Worm (Caenorhabditis elegans) whole organism, L3 larva: ENCODE measurements around the gene saps-1.
A peak's percentile ranks its signal among the peaks of the same experiment; 100 is the strongest.

ENCODE experiments used
- R02D3.7 ChIP-seq: fragments of 150-350 bp; optimal IDR thresholded peaks from 2 replicates; lab custom pipeline; 2014; ENCODE audit warnings: missing biosample characterization, missing genetic modification characterization
- ZK546.5 ChIP-seq: sonication (generic microtip); optimal IDR thresholded peaks from 2 replicates; lab custom pipeline; 2017; ENCODE audit warnings: missing biosample characterization, missing genetic modification characterization
- aly-2 ChIP-seq: fragments of 150-350 bp; optimal IDR thresholded peaks from 2 replicates; lab custom pipeline; 2014; ENCODE audit warnings: missing biosample characterization, missing genetic modification characterization
- ama-1 ChIP-seq: fragments of 150-350 bp; optimal IDR thresholded peaks from 2 replicates; lab custom pipeline; 2018
- ceh-16 ChIP-seq: sonication (generic microtip); optimal IDR thresholded peaks from 2 replicates; lab custom pipeline; 2017; ENCODE audit warnings: missing biosample characterization, missing genetic modification characterization
- ceh-28 ChIP-seq: fragments of 150-350 bp; optimal IDR thresholded peaks from 2 replicates; lab custom pipeline; 2014; ENCODE audit warnings: missing biosample characterization, missing genetic modification reagents, missing genetic modification characterization
- ceh-82 ChIP-seq: fragments of 150-350 bp; optimal IDR thresholded peaks from 2 replicates; lab custom pipeline; 2014; ENCODE audit warnings: missing biosample characterization, missing genetic modification characterization
- ceh-9 ChIP-seq: sonication (generic microtip); optimal IDR thresholded peaks from 2 replicates; lab custom pipeline; 2018; ENCODE audit warnings: missing biosample characterization, missing genetic modification characterization
- daf-12 ChIP-seq: fragments of 150-350 bp; optimal IDR thresholded peaks from 2 replicates; lab custom pipeline; 2014; ENCODE audit warnings: missing biosample characterization, missing genetic modification reagents, missing genetic modification characterization
- egl-27 ChIP-seq: sonication (generic microtip); optimal IDR thresholded peaks from 4 replicates; lab custom pipeline; 2017; ENCODE audit warnings: missing biosample characterization, missing genetic modification reagents, missing genetic modification characterization
- elt-1 ChIP-seq: fragments of 150-350 bp; optimal IDR thresholded peaks from 2 replicates; lab custom pipeline; 2014; ENCODE audit warnings: missing biosample characterization, missing genetic modification characterization
- elt-2 ChIP-seq: sonication (generic microtip); optimal IDR thresholded peaks from 2 replicates; lab custom pipeline; 2016; ENCODE audit warnings: missing genetic modification reagents, mild to moderate bottlenecking, missing genetic modification characterization, missing compliant biosample characterization
- elt-3 ChIP-seq, 3 experiments: fragments of 150-350 bp in 1 of 3; sonication (generic microtip) in 2 of 3; optimal IDR thresholded peaks; 2 replicates in 2 of 3; 4 replicates in 1 of 3; lab custom pipeline; 2014 to 2017; ENCODE audit warnings: missing biosample characterization in 3 of 3, missing genetic modification characterization in 3 of 3
- fkh-10 ChIP-seq: sonication (generic microtip); optimal IDR thresholded peaks from 2 replicates; lab custom pipeline; 2017; ENCODE audit warnings: missing biosample characterization, missing genetic modification reagents, missing genetic modification characterization
- fkh-2 ChIP-seq: fragments of 150-350 bp; optimal IDR thresholded peaks from 2 replicates; lab custom pipeline; 2014; ENCODE audit warnings: missing biosample characterization, missing genetic modification reagents, missing genetic modification characterization
- fos-1 ChIP-seq: fragments of 150-350 bp; optimal IDR thresholded peaks from 2 replicates; lab custom pipeline; 2014; ENCODE audit warnings: missing biosample characterization, missing genetic modification characterization
- hmg-11 ChIP-seq: sonication (generic microtip); optimal IDR thresholded peaks from 2 replicates; lab custom pipeline; 2016; ENCODE audit warnings: missing genetic modification characterization, missing compliant biosample characterization
- lin-15B ChIP-seq: fragments of 150-350 bp; optimal IDR thresholded peaks from 2 replicates; lab custom pipeline; 2014; ENCODE audit warnings: missing biosample characterization, missing genetic modification characterization
- lin-39 ChIP-seq: fragments of 150-350 bp; optimal IDR thresholded peaks from 2 replicates; lab custom pipeline; 2018; ENCODE audit warnings: missing biosample characterization, missing genetic modification reagents, missing genetic modification characterization
- lsy-12 ChIP-seq: sonication (generic microtip); optimal IDR thresholded peaks from 2 replicates; lab custom pipeline; 2016; ENCODE audit warnings: mild to moderate bottlenecking, missing genetic modification characterization, missing compliant biosample characterization
- mdl-1 ChIP-seq: fragments of 150-350 bp; optimal IDR thresholded peaks from 2 replicates; lab custom pipeline; 2014; ENCODE audit warnings: missing biosample characterization, missing genetic modification characterization
- nfya-1 ChIP-seq: sonication (generic microtip); optimal IDR thresholded peaks from 2 replicates; lab custom pipeline; 2017; ENCODE audit warnings: missing genetic modification characterization, mild to moderate bottlenecking, missing compliant biosample characterization, antibody characterized with exemption, moderate library complexity; ENCODE audit not compliant: insufficient read depth
- nhr-11 ChIP-seq: fragments of 150-350 bp; optimal IDR thresholded peaks from 2 replicates; lab custom pipeline; 2014; ENCODE audit warnings: missing biosample characterization, missing genetic modification characterization
- nhr-12 ChIP-seq: fragments of 150-350 bp; optimal IDR thresholded peaks from 2 replicates; lab custom pipeline; 2014; ENCODE audit warnings: missing biosample characterization, missing genetic modification characterization
- nhr-237 ChIP-seq: fragments of 150-350 bp; optimal IDR thresholded peaks from 2 replicates; lab custom pipeline; 2014; ENCODE audit warnings: missing biosample characterization, missing genetic modification characterization
- nhr-25 ChIP-seq: sonication (generic microtip); optimal IDR thresholded peaks from 2 replicates; lab custom pipeline; 2017; ENCODE audit warnings: missing biosample characterization, missing genetic modification characterization
- nhr-28 ChIP-seq: fragments of 150-350 bp; optimal IDR thresholded peaks from 2 replicates; lab custom pipeline; 2014; ENCODE audit warnings: missing biosample characterization, missing genetic modification characterization
- nhr-43 ChIP-seq: sonication (generic microtip); optimal IDR thresholded peaks from 2 replicates; lab custom pipeline; 2016; ENCODE audit warnings: mild to moderate bottlenecking, missing genetic modification characterization, missing compliant biosample characterization; ENCODE audit not compliant: poor library complexity, severe bottlenecking
- nhr-67 ChIP-seq: fragments of 150-350 bp; optimal IDR thresholded peaks from 2 replicates; lab custom pipeline; 2014; ENCODE audit warnings: missing biosample characterization, missing genetic modification characterization
- nhr-76 ChIP-seq: fragments of 150-350 bp; sonication (generic microtip); optimal IDR thresholded peaks from 5 replicates; lab custom pipeline; 2014; ENCODE audit warnings: missing biosample characterization, missing genetic modification characterization
- pha-4 ChIP-seq: fragments of 150-350 bp; optimal IDR thresholded peaks from 2 replicates; lab custom pipeline; 2014; ENCODE audit warnings: missing biosample characterization, missing genetic modification reagents, missing genetic modification characterization
- pqm-1 ChIP-seq: fragments of 150-350 bp; optimal IDR thresholded peaks from 2 replicates; lab custom pipeline; 2017; ENCODE audit warnings: missing biosample characterization, missing genetic modification characterization, inconsistent platforms
- sea-2 ChIP-seq: fragments of 150-350 bp; sonication (generic microtip); optimal IDR thresholded peaks from 4 replicates; lab custom pipeline; 2014; ENCODE audit warnings: missing biosample characterization, missing genetic modification reagents, missing genetic modification characterization
- snpc-4 ChIP-seq: fragments of 150-350 bp; optimal IDR thresholded peaks from 2 replicates; lab custom pipeline; 2014; ENCODE audit warnings: missing biosample characterization, missing genetic modification characterization
- unc-39 ChIP-seq: sonication (generic microtip); optimal IDR thresholded peaks from 4 replicates; lab custom pipeline; 2017; ENCODE audit warnings: missing biosample characterization, missing genetic modification characterization
- unc-62 ChIP-seq: fragments of 150-350 bp; sonication (generic microtip); optimal IDR thresholded peaks from 4 replicates; lab custom pipeline; 2014; ENCODE audit warnings: missing biosample characterization, missing genetic modification reagents, missing genetic modification characterization
- zag-1 ChIP-seq: fragments of 150-350 bp; optimal IDR thresholded peaks from 2 replicates; lab custom pipeline; 2014; ENCODE audit warnings: missing biosample characterization, missing genetic modification characterization
- ztf-11 ChIP-seq: fragments of 150-350 bp; optimal IDR thresholded peaks from 2 replicates; lab custom pipeline; 2014; ENCODE audit warnings: missing biosample characterization, missing genetic modification characterization
- ztf-4 ChIP-seq: fragments of 150-350 bp; optimal IDR thresholded peaks from 2 replicates; lab custom pipeline; 2014; ENCODE audit warnings: missing biosample characterization, missing genetic modification characterization

saps-1 gene

ce11 chrII:11297217-11297738, at the start of gene saps-1:
saps-1 (plus strand) TSS chrII:11297688.
- TF ChIP-seq nhr-25 (tag; lab: Kevin White, UChicago) (no peak), snpc-4 (tag; lab: Kevin White, UChicago) (no peak), elt-2 (tag; lab: Kevin White, UChicago) (peak; percentile 6), lsy-12 (no peak), lin-39 (no peak), pha-4 (tag; lab: Kevin White, UChicago) (peak; percentile 3), nfya-1 (tag; lab: Kevin White, UChicago) (no peak), fkh-10 (GFP tag; lab: Kevin White, UChicago) (no peak), ceh-82 (tag; lab: Kevin White, UChicago) (no peak), fkh-2 (tag; lab: Kevin White, UChicago) (no peak), ceh-28 (tag; lab: Kevin White, UChicago) (no peak), nhr-237 (no peak), nhr-43 (tag; lab: Kevin White, UChicago) (no peak), ceh-16 (no peak), hmg-11 (tag; lab: Kevin White, UChicago) (peak; percentile 35)

ce11 chrII:11255536-11255935, 42.0 kb upstream of the saps-1 start, which contains the start of gene T05B9.2:
T05B9.2 (plus strand) TSS chrII:11255836.
- no peak for TF ChIP-seq ZK546.5 (tag; lab: Kevin White, UChicago)

- TF ChIP-seq pqm-1 = no peak
- TF ChIP-seq egl-27 (tag; lab: Kevin White, UChicago) = no peak
- no peak for TF ChIP-seq elt-2 (tag; lab: Kevin White, UChicago)
- TF ChIP-seq pha-4 (tag; lab: Kevin White, UChicago) = no peak
- no peak for TF ChIP-seq daf-12 (tag; lab: Kevin White, UChicago)
- no peak for TF ChIP-seq R02D3.7 (tag; lab: Kevin White, UChicago)
- TF ChIP-seq ama-1 (lab: Kevin White, UChicago) = no peak
Measured at ce11 chrII:11259766-11260165, 37.7 kb upstream of the saps-1 start.

ce11 chrII:11261173-11261572, 36.3 kb upstream of the saps-1 start, which contains the start of gene T05B9.1:
T05B9.1 (minus strand) TSS chrII:11261192.
- TF ChIP-seq nfya-1 (tag; lab: Kevin White, UChicago) (no peak), ZK546.5 (tag; lab: Kevin White, UChicago) (no peak), nhr-25 (tag; lab: Kevin White, UChicago) (no peak), aly-2 (tag; lab: Kevin White, UChicago) (no peak), sea-2 (GFP tag; lab: Kevin White, UChicago) (no peak), nhr-76 (no peak), fkh-10 (GFP tag; lab: Kevin White, UChicago) (no peak), ztf-4 (tag; lab: Kevin White, UChicago) (no peak), nhr-12 (tag; lab: Kevin White, UChicago) (no peak), elt-3 (tag; optimal IDR thresholded peaks at IDR 0.05; lab: Kevin White, UChicago) (no peak), nhr-67 (tag; lab: Kevin White, UChicago) (no peak), nhr-28 (tag; lab: Kevin White, UChicago) (no peak), zag-1 (tag; lab: Kevin White, UChicago) (no peak), nhr-11 (no peak), snpc-4 (tag; lab: Kevin White, UChicago) (no peak), elt-2 (tag; lab: Kevin White, UChicago) (no peak), lsy-12 (no peak), mdl-1 (tag; lab: Kevin White, UChicago) (no peak), pha-4 (tag; lab: Kevin White, UChicago) (no peak)

- no peak for TF ChIP-seq fkh-10 (GFP tag; lab: Kevin White, UChicago)
- TF ChIP-seq unc-39 (tag; lab: Kevin White, UChicago) = no peak
- no peak for TF ChIP-seq ceh-9 (tag; lab: Kevin White, UChicago)
- no peak for TF ChIP-seq R02D3.7 (tag; lab: Kevin White, UChicago)
- no peak for TF ChIP-seq hmg-11 (tag; lab: Kevin White, UChicago)
- TF ChIP-seq ztf-11 = no peak
- no peak for TF ChIP-seq fos-1
- TF ChIP-seq ZK546.5 (tag; lab: Kevin White, UChicago) = no peak
- TF ChIP-seq nhr-12 (tag; lab: Kevin White, UChicago) = no peak
- TF ChIP-seq elt-1 (tag; lab: Kevin White, UChicago) = no peak
- no peak for TF ChIP-seq lsy-12
- TF ChIP-seq nhr-76 = no peak
- no peak for TF ChIP-seq lin-15B (tag; lab: Kevin White, UChicago)
- no peak for TF ChIP-seq aly-2 (tag; lab: Kevin White, UChicago)
- no peak for TF ChIP-seq nhr-67 (tag; lab: Kevin White, UChicago)
- no peak for TF ChIP-seq unc-62 (GFP tag; lab: Kevin White, UChicago)
- no peak for TF ChIP-seq lin-39
- no peak for TF ChIP-seq nfya-1 (tag; lab: Kevin White, UChicago)
- no peak for TF ChIP-seq egl-27 (tag; lab: Kevin White, UChicago)
Measured at ce11 chrII:11268822-11269221, 28.7 kb upstream of the saps-1 start, which contains the start of gene cut-1. cut-1 (plus strand) TSS chrII:11269122.
